Worm (Caenorhabditis elegans) whole organism, L3 larva: ENCODE results near the gene F57G9.7.

Experiments used
- R02D3.7 ChIP-seq: fragments of 150-350 bp; optimal IDR thresholded peaks from 2 replicates; lab custom pipeline; 2014; ENCODE audit warnings: missing biosample characterization, missing genetic modification characterization
- ZK546.5 ChIP-seq: sonication (generic microtip); optimal IDR thresholded peaks from 2 replicates; lab custom pipeline; 2017; ENCODE audit warnings: missing biosample characterization, missing genetic modification characterization
- aly-2 ChIP-seq: fragments of 150-350 bp; optimal IDR thresholded peaks from 2 replicates; lab custom pipeline; 2014; ENCODE audit warnings: missing biosample characterization, missing genetic modification characterization
- ama-1 ChIP-seq: fragments of 150-350 bp; optimal IDR thresholded peaks from 2 replicates; lab custom pipeline; 2018
- ceh-16 ChIP-seq: sonication (generic microtip); optimal IDR thresholded peaks from 2 replicates; lab custom pipeline; 2017; ENCODE audit warnings: missing biosample characterization, missing genetic modification characterization
- ceh-28 ChIP-seq: fragments of 150-350 bp; optimal IDR thresholded peaks from 2 replicates; lab custom pipeline; 2014; ENCODE audit warnings: missing biosample characterization, missing genetic modification reagents, missing genetic modification characterization
- ceh-82 ChIP-seq: fragments of 150-350 bp; optimal IDR thresholded peaks from 2 replicates; lab custom pipeline; 2014; ENCODE audit warnings: missing biosample characterization, missing genetic modification characterization
- ceh-9 ChIP-seq: sonication (generic microtip); optimal IDR thresholded peaks from 2 replicates; lab custom pipeline; 2018; ENCODE audit warnings: missing biosample characterization, missing genetic modification characterization
- egl-27 ChIP-seq: sonication (generic microtip); optimal IDR thresholded peaks from 4 replicates; lab custom pipeline; 2017; ENCODE audit warnings: missing biosample characterization, missing genetic modification reagents, missing genetic modification characterization
- egl-5 ChIP-seq: fragments of 150-350 bp; optimal IDR thresholded peaks from 2 replicates; lab custom pipeline; 2017; ENCODE audit warnings: missing biosample characterization, missing genetic modification reagents, missing genetic modification characterization, inconsistent platforms
- elt-1 ChIP-seq: fragments of 150-350 bp; optimal IDR thresholded peaks from 2 replicates; lab custom pipeline; 2014; ENCODE audit warnings: missing biosample characterization, missing genetic modification characterization
- elt-2 ChIP-seq: sonication (generic microtip); optimal IDR thresholded peaks from 2 replicates; lab custom pipeline; 2016; ENCODE audit warnings: missing genetic modification reagents, mild to moderate bottlenecking, missing genetic modification characterization, missing compliant biosample characterization
- elt-3 ChIP-seq, 3 experiments: fragments of 150-350 bp in 1 of 3; sonication (generic microtip) in 2 of 3; optimal IDR thresholded peaks; 2 replicates in 2 of 3; 4 replicates in 1 of 3; lab custom pipeline; 2014 to 2017; ENCODE audit warnings: missing biosample characterization in 3 of 3, missing genetic modification characterization in 3 of 3
- eor-1 ChIP-seq, 2 experiments: fragments of 150-350 bp; optimal IDR thresholded peaks; 2 replicates each; lab custom pipeline; 2014 to 2018; ENCODE audit warnings: missing biosample characterization in 2 of 2, missing genetic modification characterization in 2 of 2
- fkh-10 ChIP-seq: sonication (generic microtip); optimal IDR thresholded peaks from 2 replicates; lab custom pipeline; 2017; ENCODE audit warnings: missing biosample characterization, missing genetic modification reagents, missing genetic modification characterization
- hmg-11 ChIP-seq: sonication (generic microtip); optimal IDR thresholded peaks from 2 replicates; lab custom pipeline; 2016; ENCODE audit warnings: missing genetic modification characterization, missing compliant biosample characterization
- jun-1 ChIP-seq: fragments of 150-350 bp; optimal IDR thresholded peaks from 2 replicates; lab custom pipeline; 2014; ENCODE audit warnings: missing biosample characterization, missing genetic modification reagents, missing genetic modification characterization
- lin-39 ChIP-seq: fragments of 150-350 bp; optimal IDR thresholded peaks from 2 replicates; lab custom pipeline; 2018; ENCODE audit warnings: missing biosample characterization, missing genetic modification reagents, missing genetic modification characterization
- lsy-12 ChIP-seq: sonication (generic microtip); optimal IDR thresholded peaks from 2 replicates; lab custom pipeline; 2016; ENCODE audit warnings: mild to moderate bottlenecking, missing genetic modification characterization, missing compliant biosample characterization
- mdl-1 ChIP-seq: fragments of 150-350 bp; optimal IDR thresholded peaks from 2 replicates; lab custom pipeline; 2014; ENCODE audit warnings: missing biosample characterization, missing genetic modification characterization
- mml-1 ChIP-seq: fragments of 150-350 bp; sonication (generic microtip); optimal IDR thresholded peaks from 3 replicates; lab custom pipeline; 2014; ENCODE audit warnings: missing biosample characterization, missing genetic modification characterization
- nfya-1 ChIP-seq: sonication (generic microtip); optimal IDR thresholded peaks from 2 replicates; lab custom pipeline; 2017; ENCODE audit warnings: missing genetic modification characterization, mild to moderate bottlenecking, missing compliant biosample characterization, antibody characterized with exemption, moderate library complexity; ENCODE audit not compliant: insufficient read depth
- nhr-11 ChIP-seq: fragments of 150-350 bp; optimal IDR thresholded peaks from 2 replicates; lab custom pipeline; 2014; ENCODE audit warnings: missing biosample characterization, missing genetic modification characterization
- nhr-12 ChIP-seq: fragments of 150-350 bp; optimal IDR thresholded peaks from 2 replicates; lab custom pipeline; 2014; ENCODE audit warnings: missing biosample characterization, missing genetic modification characterization
- nhr-23 ChIP-seq: fragments of 150-350 bp; optimal IDR thresholded peaks from 2 replicates; lab custom pipeline; 2014; ENCODE audit warnings: missing biosample characterization, missing genetic modification reagents, missing genetic modification characterization
- nhr-237 ChIP-seq: fragments of 150-350 bp; optimal IDR thresholded peaks from 2 replicates; lab custom pipeline; 2014; ENCODE audit warnings: missing biosample characterization, missing genetic modification characterization
- nhr-25 ChIP-seq: sonication (generic microtip); optimal IDR thresholded peaks from 2 replicates; lab custom pipeline; 2017; ENCODE audit warnings: missing biosample characterization, missing genetic modification characterization
- nhr-28 ChIP-seq: fragments of 150-350 bp; optimal IDR thresholded peaks from 2 replicates; lab custom pipeline; 2014; ENCODE audit warnings: missing biosample characterization, missing genetic modification characterization
- nhr-43 ChIP-seq: sonication (generic microtip); optimal IDR thresholded peaks from 2 replicates; lab custom pipeline; 2016; ENCODE audit warnings: mild to moderate bottlenecking, missing genetic modification characterization, missing compliant biosample characterization; ENCODE audit not compliant: poor library complexity, severe bottlenecking
- nhr-77 ChIP-seq: fragments of 150-350 bp; optimal IDR thresholded peaks from 2 replicates; lab custom pipeline; 2014; ENCODE audit warnings: missing biosample characterization, missing genetic modification characterization
- pha-4 ChIP-seq: fragments of 150-350 bp; optimal IDR thresholded peaks from 2 replicates; lab custom pipeline; 2014; ENCODE audit warnings: missing biosample characterization, missing genetic modification reagents, missing genetic modification characterization
- pqm-1 ChIP-seq: fragments of 150-350 bp; optimal IDR thresholded peaks from 2 replicates; lab custom pipeline; 2017; ENCODE audit warnings: missing biosample characterization, missing genetic modification characterization, inconsistent platforms
- sea-2 ChIP-seq: fragments of 150-350 bp; sonication (generic microtip); optimal IDR thresholded peaks from 4 replicates; lab custom pipeline; 2014; ENCODE audit warnings: missing biosample characterization, missing genetic modification reagents, missing genetic modification characterization
- skn-1 ChIP-seq: fragments of 150-350 bp; optimal IDR thresholded peaks from 2 replicates; lab custom pipeline; 2014; ENCODE audit warnings: missing biosample characterization, missing genetic modification characterization
- tbx-2 ChIP-seq: sonication (generic microtip); optimal IDR thresholded peaks from 2 replicates; lab custom pipeline; 2016; ENCODE audit warnings: mild to moderate bottlenecking, missing genetic modification characterization, missing compliant biosample characterization
- unc-62 ChIP-seq: fragments of 150-350 bp; sonication (generic microtip); optimal IDR thresholded peaks from 4 replicates; lab custom pipeline; 2014; ENCODE audit warnings: missing biosample characterization, missing genetic modification reagents, missing genetic modification characterization
- ztf-11 ChIP-seq: fragments of 150-350 bp; optimal IDR thresholded peaks from 2 replicates; lab custom pipeline; 2014; ENCODE audit warnings: missing biosample characterization, missing genetic modification characterization
- ztf-4 ChIP-seq: fragments of 150-350 bp; optimal IDR thresholded peaks from 2 replicates; lab custom pipeline; 2014; ENCODE audit warnings: missing biosample characterization, missing genetic modification characterization

Gene F57G9.7

ce11 chrII:12425644-12426222 lies 28.2 kb upstream of the F57G9.7 start, which contains the start of gene daf-22:
Gene daf-22 (minus strand): TSS chrII:12425694.
- peak; percentile 93 for TF ChIP-seq pqm-1 (tag; lab: Kevin White, UChicago)
- no peak for TF ChIP-seq ceh-28
- peak; percentile 19 for TF ChIP-seq nfya-1 (tag; lab: Kevin White, UChicago)
- TF ChIP-seq fkh-10 (GFP tag; lab: Kevin White, UChicago) = no peak
- TF ChIP-seq nhr-25 = no peak
- no peak for TF ChIP-seq aly-2
- TF ChIP-seq elt-2 (tag; lab: Kevin White, UChicago) = peak; percentile 98
- peak; percentile 37 for TF ChIP-seq pha-4 (tag; lab: Kevin White, UChicago)
- TF ChIP-seq R02D3.7 (tag; lab: Kevin White, UChicago) = no peak
- TF ChIP-seq jun-1 (tag; lab: Kevin White, UChicago) = peak; percentile 49

- TF ChIP-seq nhr-77 (tag; lab: Kevin White, UChicago) (no peak), nfya-1 (tag; lab: Kevin White, UChicago) (no peak), ztf-4 (tag; lab: Kevin White, UChicago) (no peak), nhr-28 (tag; lab: Kevin White, UChicago) (no peak), eor-1 (tag; optimal IDR thresholded peaks at IDR 0.05; lab: Kevin White, UChicago) (no peak), nhr-12 (tag; lab: Kevin White, UChicago) (no peak), egl-27 (tag; lab: Kevin White, UChicago) (no peak), ZK546.5 (no peak), ceh-16 (no peak), ztf-11 (tag; lab: Kevin White, UChicago) (no peak), tbx-2 (tag; lab: Kevin White, UChicago) (no peak), nhr-11 (tag; lab: Kevin White, UChicago) (no peak)
These were observed 22.9 kb upstream of the F57G9.7 start, which contains the start of gene sre-26 for ce11 chrII:12420486-12420885. Gene sre-26 (minus strand): TSS chrII:12420586.

- TF ChIP-seq nhr-43 (tag; lab: Kevin White, UChicago) (no peak), sea-2 (no peak), nhr-237 (tag; lab: Kevin White, UChicago) (no peak), R02D3.7 (tag; lab: Kevin White, UChicago) (no peak), unc-62 (GFP tag; lab: Kevin White, UChicago) (no peak), eor-1 (tag; optimal IDR thresholded peaks at IDR 0.05; lab: Kevin White, UChicago) (no peak), mdl-1 (tag; lab: Kevin White, UChicago) (no peak), lsy-12 (tag; lab: Kevin White, UChicago) (no peak), lin-39 (tag; lab: Kevin White, UChicago) (no peak), elt-3 (tag; optimal IDR thresholded peaks at IDR 0.05; lab: Kevin White, UChicago) (no peak)
These were observed 20.4 kb upstream of the F57G9.7 start for ce11 chrII:12417996-12418395.

ce11 chrII:12417514-12417913 lies 20.0 kb upstream of the F57G9.7 start, which contains the start of gene sre-27:
Gene sre-27 (minus strand): TSS chrII:12417614.
- TF ChIP-seq ceh-82 (tag; lab: Kevin White, UChicago) (no peak), aly-2 (no peak), R02D3.7 (tag; lab: Kevin White, UChicago) (no peak)

- TF ChIP-seq ZK546.5 = no peak
These were observed 17.2 kb upstream of the F57G9.7 start, which contains the start of gene Y57A10C.11 for ce11 chrII:12414805-12415204. Gene Y57A10C.11 (minus strand): TSS chrII:12414905.

- TF ChIP-seq elt-1 (tag; lab: Kevin White, UChicago) (no peak), hmg-11 (tag; lab: Kevin White, UChicago) (no peak), fkh-10 (GFP tag; lab: Kevin White, UChicago) (no peak), lsy-12 (tag; lab: Kevin White, UChicago) (no peak), ceh-82 (tag; lab: Kevin White, UChicago) (no peak), skn-1 (no peak), egl-5 (no peak), R02D3.7 (tag; lab: Kevin White, UChicago) (no peak), ceh-28 (no peak), nhr-43 (tag; lab: Kevin White, UChicago) (no peak), nhr-77 (tag; lab: Kevin White, UChicago) (no peak), mml-1 (tag; lab: Kevin White, UChicago) (no peak), ama-1 (lab: Kevin White, UChicago) (no peak), ceh-9 (tag; lab: Kevin White, UChicago) (no peak), ztf-4 (tag; lab: Kevin White, UChicago) (no peak), sea-2 (no peak), pha-4 (tag; lab: Kevin White, UChicago) (no peak), tbx-2 (tag; lab: Kevin White, UChicago) (no peak), nhr-23 (tag; lab: Kevin White, UChicago) (no peak)
These were observed 14.9 kb upstream of the F57G9.7 start, which contains the start of gene Y57A10C.1 for ce11 chrII:12412417-12412816. Gene Y57A10C.1 (minus strand): TSS chrII:12412517.
